Worm (Caenorhabditis elegans) whole organism, early embryonic: Measurements from ENCODE around the gene W08E12.9.

ENCODE experiments used
- B0310.2 ChIP-seq: sonication (generic microtip); optimal IDR thresholded peaks from 2 replicates; lab custom pipeline; 2016; ENCODE audit warnings: mild to moderate bottlenecking, missing genetic modification characterization, missing compliant biosample characterization
- ama-1 ChIP-seq: fragments of 150-350 bp; optimal IDR thresholded peaks from 2 replicates; lab custom pipeline; 2014
- flt-1 ChIP-seq: fragments of 200-800 bp; sonication (Bioruptor generic); IDR thresholded peaks from 2 replicates; pipeline ENCODE4 v1.3.6; 2022; ENCODE audit warnings: missing genetic modification characterization, missing compliant biosample characterization
- hmbx-1 ChIP-seq: sonication (generic microtip); optimal IDR thresholded peaks from 2 replicates; lab custom pipeline; 2016; ENCODE audit warnings: mild to moderate bottlenecking, missing genetic modification characterization, missing compliant biosample characterization
- hnd-1 ChIP-seq: sonication (generic microtip); optimal IDR thresholded peaks from 2 replicates; lab custom pipeline; 2016; ENCODE audit warnings: missing genetic modification characterization, missing compliant biosample characterization
- sea-1 ChIP-seq: fragments of 200-800 bp; sonication (Bioruptor generic); conservative IDR thresholded peaks from 2 replicates; pipeline ENCODE4 v1.3.6; 2022; ENCODE audit warnings: missing genetic modification characterization, missing compliant biosample characterization
- tbx-37 ChIP-seq: fragments of 200-800 bp; sonication (Bioruptor generic); conservative IDR thresholded peaks from 2 replicates; pipeline ENCODE4 v1.3.6; 2022; ENCODE audit warnings: missing genetic modification reagents, missing genetic modification characterization, missing compliant biosample characterization
- tra-4 ChIP-seq: sonication (generic microtip); optimal IDR thresholded peaks from 2 replicates; lab custom pipeline; 2017; ENCODE audit warnings: missing genetic modification characterization, missing compliant biosample characterization

- TF ChIP-seq ama-1 (lab: Kevin White, UChicago) (no peak), hmbx-1 (tag; lab: Kevin White, UChicago) (no peak), B0310.2 (no peak), tra-4 (no peak), tbx-37 (no peak), flt-1 (no peak), hnd-1 (no peak), sea-1 (GFP tag; lab: Robert Waterston, UW) (no peak)
Measured at ce11 chrIV:3352019-3352418, 44.7 kb upstream of the W08E12.9 start.
